Fruit fly (Drosophila melanogaster) whole organism, embryonic: ENCODE results near the gene armi.
A peak's percentile ranks its signal among the peaks of the same experiment; 100 is the strongest.

Experiments used
- Atf3 ChIP-seq: fragments of 200-800 bp; sonication (Bioruptor generic); optimal IDR thresholded peaks from 3 replicates; lab custom pipeline; 2016; ENCODE audit warnings: missing biosample characterization, missing genetic modification characterization
- Atf6 ChIP-seq: fragments of 200-800 bp; sonication (Bioruptor generic); IDR thresholded peaks from 2 replicates; pipeline ENCODE4 v1.3.6; 2022; ENCODE audit warnings: missing biosample characterization, missing genetic modification characterization
- C15 ChIP-seq: fragments of 200-800 bp; sonication (Bioruptor generic); IDR thresholded peaks from 3 replicates; pipeline ENCODE4 v1.3.6; 2022; ENCODE audit warnings: missing biosample characterization, missing genetic modification characterization
- CG1024 ChIP-seq: fragments of 200-800 bp; sonication (Bioruptor generic); IDR thresholded peaks from 2 replicates; pipeline ENCODE4 v1.3.6; 2022; ENCODE audit warnings: missing biosample characterization, missing genetic modification characterization
- CG10565 ChIP-seq: fragments of 200-800 bp; sonication (Bioruptor generic); optimal IDR thresholded peaks from 3 replicates; lab custom pipeline; 2016; ENCODE audit warnings: missing biosample characterization, mild to moderate bottlenecking, missing genetic modification characterization
- CG11504 ChIP-seq: fragments of 200-800 bp; sonication (Bioruptor generic); optimal IDR thresholded peaks from 3 replicates; lab custom pipeline; 2019; ENCODE audit warnings: missing biosample characterization, mild to moderate bottlenecking, missing genetic modification characterization, moderate library complexity
- CG12659 ChIP-seq: fragments of 200-800 bp; sonication (Bioruptor generic); optimal IDR thresholded peaks from 3 replicates; lab custom pipeline; 2017; ENCODE audit warnings: mild to moderate bottlenecking, missing biosample characterization, missing genetic modification reagents, missing genetic modification characterization
- CG13424 ChIP-seq: fragments of 200-800 bp; sonication (Bioruptor generic); optimal IDR thresholded peaks from 2 replicates; lab custom pipeline; 2019; ENCODE audit warnings: missing biosample characterization, mild to moderate bottlenecking, missing genetic modification characterization, moderate library complexity
- CG13624 ChIP-seq: fragments of 200-800 bp; sonication (Bioruptor generic); optimal IDR thresholded peaks from 2 replicates; lab custom pipeline; 2016; ENCODE audit warnings: missing biosample characterization, missing genetic modification characterization
- CG15696 ChIP-seq: fragments of 200-800 bp; sonication (Bioruptor generic); optimal IDR thresholded peaks from 2 replicates; lab custom pipeline; 2019; ENCODE audit warnings: missing biosample characterization, mild to moderate bottlenecking, missing genetic modification characterization, moderate library complexity
- CG16779 ChIP-seq: fragments of 200-800 bp; sonication (Bioruptor generic); IDR thresholded peaks from 2 replicates; pipeline ENCODE4 v1.3.6; 2022; ENCODE audit warnings: missing biosample characterization, missing genetic modification characterization
- CG17385 ChIP-seq: fragments of 200-800 bp; sonication (Bioruptor generic); optimal IDR thresholded peaks from 3 replicates; lab custom pipeline; 2018; ENCODE audit warnings: missing biosample characterization, mild to moderate bottlenecking, missing genetic modification characterization
- CG2202 ChIP-seq: fragments of 200-800 bp; sonication (Bioruptor generic); optimal IDR thresholded peaks from 2 replicates; lab custom pipeline; 2018; ENCODE audit warnings: missing biosample characterization, mild to moderate bottlenecking, missing genetic modification characterization
- CG30431 ChIP-seq: fragments of 200-800 bp; sonication (Bioruptor generic); optimal IDR thresholded peaks from 2 replicates; lab custom pipeline; 2017; ENCODE audit warnings: missing biosample characterization, missing genetic modification characterization
- CG32767 ChIP-seq: fragments of 200-800 bp; sonication (Bioruptor generic); IDR thresholded peaks from 2 replicates; pipeline ENCODE4 v1.3.6; 2022; ENCODE audit warnings: missing biosample characterization, missing genetic modification characterization
- CG34224 ChIP-seq: fragments of 200-800 bp; sonication (Bioruptor generic); IDR thresholded peaks from 3 replicates; pipeline ENCODE4 v1.3.6; 2022; ENCODE audit warnings: missing biosample characterization, missing genetic modification characterization; ENCODE audit not compliant: partially characterized antibody
- CG34376 ChIP-seq: fragments of 200-800 bp; sonication (Bioruptor generic); optimal IDR thresholded peaks from 2 replicates; lab custom pipeline; 2018; ENCODE audit warnings: missing biosample characterization, mild to moderate bottlenecking, missing genetic modification characterization
- CG4730 ChIP-seq: fragments of 200-800 bp; sonication (Bioruptor generic); IDR thresholded peaks from 2 replicates; pipeline ENCODE4 v1.3.6; 2022; ENCODE audit warnings: missing biosample characterization, missing genetic modification characterization
- CG6683 ChIP-seq: fragments of 200-800 bp; sonication (Bioruptor generic); optimal IDR thresholded peaks from 2 replicates; lab custom pipeline; 2017; ENCODE audit warnings: missing biosample characterization, mild to moderate bottlenecking, missing genetic modification characterization, missing genetic modification reagents
- CG7357 ChIP-seq: fragments of 200-800 bp; sonication (Bioruptor generic); IDR thresholded peaks from 3 replicates; pipeline ENCODE4 v1.3.6; 2022; ENCODE audit warnings: missing biosample characterization, missing genetic modification characterization
- CG8388 ChIP-seq: fragments of 200-800 bp; sonication (Bioruptor generic); optimal IDR thresholded peaks from 2 replicates; lab custom pipeline; 2019; ENCODE audit warnings: missing biosample characterization, mild to moderate bottlenecking, missing genetic modification characterization, moderate library complexity
- CG8478 ChIP-seq: fragments of >200 bp; optimal IDR thresholded peaks from 2 replicates; lab custom pipeline; 2018
- CG9609 ChIP-seq: fragments of 200-800 bp; sonication (Bioruptor generic); optimal IDR thresholded peaks from 3 replicates; lab custom pipeline; 2016; ENCODE audit warnings: missing biosample characterization, missing genetic modification characterization
- CG9876 ChIP-seq: fragments of 200-800 bp; sonication (Bioruptor generic); optimal IDR thresholded peaks from 2 replicates; lab custom pipeline; 2016; ENCODE audit warnings: missing biosample characterization, missing genetic modification characterization
- D19A ChIP-seq: fragments of 200-800 bp; optimal IDR thresholded peaks from 3 replicates; lab custom pipeline; 2019; ENCODE audit warnings: missing biosample characterization, mild to moderate bottlenecking, missing genetic modification characterization, moderate library complexity
- Deaf1 ChIP-seq: fragments of 200-800 bp; optimal IDR thresholded peaks from 3 replicates; lab custom pipeline; 2019; ENCODE audit warnings: missing biosample characterization, mild to moderate bottlenecking, missing genetic modification characterization, moderate library complexity
- Dll ChIP-seq: fragments of 200-800 bp; sonication (Bioruptor generic); IDR thresholded peaks from 4 replicates; pipeline ENCODE4 v1.3.6; 2022; ENCODE audit warnings: missing biosample characterization, missing genetic modification characterization; ENCODE audit not compliant: partially characterized antibody
- Fer3 ChIP-seq: fragments of 200-800 bp; sonication (Bioruptor generic); optimal IDR thresholded peaks from 2 replicates; lab custom pipeline; 2018; ENCODE audit warnings: missing biosample characterization, mild to moderate bottlenecking, missing genetic modification characterization, moderate library complexity
- HmgZ ChIP-seq: fragments of 200-800 bp; sonication (Bioruptor generic); optimal IDR thresholded peaks from 2 replicates; lab custom pipeline; 2018; ENCODE audit warnings: missing biosample characterization, mild to moderate bottlenecking, missing genetic modification characterization
- Lim3 ChIP-seq: fragments of 200-800 bp; sonication (Bioruptor generic); IDR thresholded peaks from 2 replicates; pipeline ENCODE4 v1.3.6; 2022; ENCODE audit warnings: missing biosample characterization, missing genetic modification characterization
- MBD-R2 ChIP-seq: fragments of 200-800 bp; sonication (Bioruptor generic); IDR thresholded peaks from 2 replicates; pipeline ENCODE4 v1.3.6; 2022; ENCODE audit warnings: missing biosample characterization, missing genetic modification characterization
- Opbp ChIP-seq: fragments of 200-800 bp; sonication (Bioruptor generic); IDR thresholded peaks from 3 replicates; pipeline ENCODE4 v1.3.6; 2022; ENCODE audit warnings: missing biosample characterization, missing genetic modification characterization; ENCODE audit not compliant: partially characterized antibody
- Sin3A ChIP-seq: fragments of >200 bp; optimal IDR thresholded peaks from 2 replicates; lab custom pipeline; 2018
- Xbp1 ChIP-seq: fragments of 200-800 bp; sonication (Bioruptor generic); optimal IDR thresholded peaks from 3 replicates; lab custom pipeline; 2016; ENCODE audit warnings: missing biosample characterization, mild to moderate bottlenecking, missing genetic modification characterization
- ara ChIP-seq: fragments of 200-800 bp; sonication (Bioruptor generic); IDR thresholded peaks from 2 replicates; pipeline ENCODE4 v1.3.6; 2022; ENCODE audit warnings: missing biosample characterization, missing genetic modification characterization
- cato ChIP-seq: fragments of 200-800 bp; sonication (Bioruptor generic); optimal IDR thresholded peaks from 2 replicates; lab custom pipeline; 2016; ENCODE audit warnings: missing biosample characterization, missing genetic modification characterization, borderline replicate concordance
- chinmo ChIP-seq: fragments of 200-800 bp; sonication (Bioruptor generic); IDR thresholded peaks from 4 replicates; pipeline ENCODE4 v1.3.6; 2022; ENCODE audit warnings: missing biosample characterization, missing genetic modification characterization; ENCODE audit not compliant: partially characterized antibody
- eyg ChIP-seq: fragments of 200-800 bp; sonication (Bioruptor generic); optimal IDR thresholded peaks from 3 replicates; lab custom pipeline; 2016; ENCODE audit warnings: missing biosample characterization, missing genetic modification characterization
- fd64A ChIP-seq: fragments of 200-800 bp; sonication (Bioruptor generic); optimal IDR thresholded peaks from 3 replicates; lab custom pipeline; 2018; ENCODE audit warnings: missing biosample characterization, mild to moderate bottlenecking, missing genetic modification characterization
- fru ChIP-seq: fragments of >200 bp; optimal IDR thresholded peaks from 2 replicates; lab custom pipeline; 2017
- gce ChIP-seq: fragments of 200-800 bp; sonication (Bioruptor generic); IDR thresholded peaks from 3 replicates; pipeline ENCODE4 v1.3.6; 2022; ENCODE audit warnings: missing biosample characterization, missing genetic modification characterization
- grn ChIP-seq: fragments of 200-800 bp; sonication (Bioruptor generic); optimal IDR thresholded peaks from 3 replicates; lab custom pipeline; 2017; ENCODE audit warnings: missing biosample characterization, missing genetic modification characterization
- jumu ChIP-seq: fragments of 200-800 bp; sonication (Bioruptor generic); optimal IDR thresholded peaks from 3 replicates; lab custom pipeline; 2016; ENCODE audit warnings: missing biosample characterization, missing genetic modification characterization
- kay ChIP-seq: fragments of 200-800 bp; sonication (Bioruptor generic); optimal IDR thresholded peaks from 2 replicates; lab custom pipeline; 2016; ENCODE audit warnings: missing biosample characterization, missing genetic modification characterization
- ken ChIP-seq: fragments of 200-800 bp; sonication (Bioruptor generic); IDR thresholded peaks from 3 replicates; pipeline ENCODE4 v1.3.6; 2022; ENCODE audit warnings: missing biosample characterization, missing genetic modification characterization
- lab ChIP-seq: fragments of 200-800 bp; sonication (Bioruptor generic); optimal IDR thresholded peaks from 3 replicates; lab custom pipeline; 2017; ENCODE audit warnings: missing biosample characterization, missing genetic modification characterization, mild to moderate bottlenecking, moderate library complexity, missing genetic modification reagents
- nerfin-2 ChIP-seq: fragments of 200-800 bp; sonication (Bioruptor generic); IDR thresholded peaks from 2 replicates; pipeline ENCODE4 v1.3.6; 2022; ENCODE audit warnings: missing biosample characterization, missing genetic modification characterization; ENCODE audit not compliant: partially characterized antibody
- pan ChIP-seq, 4 experiments: fragments of >200 bp in 3 of 4; fragments of 200-800 bp in 1 of 4; sonication (Bioruptor generic) in 1 of 4; optimal IDR thresholded peaks in 3 of 4; IDR thresholded peaks in 1 of 4; 2 replicates each; pipeline versions ENCODE4 v1.3.6 to Lab custom; 2017 to 2022; ENCODE audit warnings: missing biosample characterization in 2 of 4, missing genetic modification characterization in 2 of 4, mixed read lengths in 1 of 4
- sens ChIP-seq: fragments of 200-800 bp; sonication (Bioruptor generic); peaks from one replicate; lab custom pipeline; 2016; ENCODE audit warnings: missing biosample characterization, missing genetic modification characterization
- zen ChIP-seq: fragments of 200-800 bp; sonication (Bioruptor generic); optimal IDR thresholded peaks from 3 replicates; lab custom pipeline; 2018; ENCODE audit warnings: missing biosample characterization, mild to moderate bottlenecking, missing genetic modification characterization, moderate library complexity

The armi gene

DNA sequence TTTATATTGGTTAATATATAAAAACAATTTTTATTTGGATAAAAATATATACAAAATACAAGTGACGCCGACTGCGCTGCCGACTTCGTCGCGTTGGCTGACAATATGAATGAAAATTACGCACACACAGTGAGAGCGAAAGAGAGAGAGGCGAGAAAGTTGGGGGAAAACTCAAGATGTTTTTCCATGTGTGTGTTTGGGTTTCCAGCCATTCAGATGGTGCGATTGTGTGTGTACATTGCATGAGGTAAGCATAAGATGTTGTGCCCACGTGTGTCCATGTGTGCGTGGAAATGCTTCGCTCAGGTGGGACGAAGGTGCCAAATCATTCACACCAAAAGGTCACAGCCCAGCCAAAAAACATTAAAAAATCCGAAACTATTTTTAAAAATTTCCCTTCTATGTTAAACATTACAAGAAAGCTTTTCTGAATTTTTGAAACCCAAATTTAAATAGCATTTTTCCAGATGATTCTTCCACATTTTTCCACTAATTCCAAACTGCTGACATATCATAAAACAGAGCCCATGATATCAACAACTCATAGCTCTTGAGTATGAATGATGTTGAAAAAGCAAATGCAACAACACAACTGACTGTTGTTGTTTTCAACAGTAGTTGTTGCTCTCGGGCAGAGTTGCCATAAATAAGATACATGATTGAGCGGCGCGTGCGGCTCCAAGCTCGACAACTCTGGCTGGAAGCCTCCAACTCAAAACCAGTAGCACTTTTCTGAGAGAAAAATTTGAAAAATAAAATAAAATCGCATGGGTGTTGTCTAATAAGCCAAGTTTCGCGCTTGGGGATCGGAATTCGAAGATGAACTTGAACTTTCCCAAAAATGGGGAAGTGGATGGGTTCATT is 41.5 kb upstream of the armi start (continued):
- no peak for TF ChIP-seq zen (tag; lab: Kevin White, UChicago)
- TF ChIP-seq CG9609 (GFP tag; lab: Kevin White, UChicago): peak; percentile 0
- no peak for TF ChIP-seq pan (optimal IDR thresholded peaks at IDR 0.05; lab: Kevin White, UChicago)
- TF ChIP-seq pan (GFP tag; optimal IDR thresholded peaks at IDR 0.05 in 1 of 2, IDR thresholded peaks at IDR 0.05 in 1 of 2): no peak
- TF ChIP-seq Dll: no peak
- no peak for TF ChIP-seq Deaf1 (tag; lab: Kevin White, UChicago)
- no peak for TF ChIP-seq cato (GFP tag; lab: Kevin White, UChicago)
- no peak for TF ChIP-seq CG8388
- no peak for TF ChIP-seq CG10565 (GFP tag; lab: Kevin White, UChicago)
- TF ChIP-seq Xbp1: peak; percentile 10
- TF ChIP-seq gce: no peak
- TF ChIP-seq Atf3 (GFP tag; lab: Kevin White, UChicago): no peak
- TF ChIP-seq CG16779 (GFP tag; lab: Robert Waterston, UW): no peak
- TF ChIP-seq HmgZ (tag; lab: Kevin White, UChicago): no peak
- no peak for TF ChIP-seq jumu
- TF ChIP-seq nerfin-2 (GFP tag; lab: Robert Waterston, UW): no peak
- TF ChIP-seq CG7357 (GFP tag; lab: Robert Waterston, UW): no peak
- TF ChIP-seq ken (GFP tag; lab: Robert Waterston, UW): 0 out of 3 replicates have a peak, but pooled peaks have one; percentile 22
- TF ChIP-seq CG32767 (GFP tag; lab: Robert Waterston, UW): no peak
- no peak for TF ChIP-seq C15 (GFP tag; lab: Robert Waterston, UW)
- TF ChIP-seq CG17385 (GFP tag; lab: Kevin White, UChicago): peak; percentile 14
- TF ChIP-seq Fer3 (tag; lab: Kevin White, UChicago): no peak
- TF ChIP-seq CG34376: no peak
- TF ChIP-seq lab (GFP tag; lab: Kevin White, UChicago): no peak
- no peak for TF ChIP-seq Atf6
- no peak for TF ChIP-seq CG9876 (GFP tag; lab: Kevin White, UChicago)
- TF ChIP-seq MBD-R2 (GFP tag; lab: Robert Waterston, UW): peak; percentile 8; the same call in 1 of the 2 replicates
- TF ChIP-seq CG12659 (GFP tag; lab: Kevin White, UChicago): no peak
- no peak for TF ChIP-seq fru (lab: Kevin White, UChicago)
- 0 out of 3 replicates have a peak, but pooled peaks have one; percentile 19 for TF ChIP-seq Opbp (GFP tag; lab: Robert Waterston, UW)
- no peak for TF ChIP-seq CG8478
- TF ChIP-seq grn (GFP tag; lab: Kevin White, UChicago): no peak
- TF ChIP-seq ara (GFP tag; lab: Robert Waterston, UW): no peak
- no peak for TF ChIP-seq Lim3 (GFP tag; lab: Robert Waterston, UW)
- TF ChIP-seq Sin3A (lab: Kevin White, UChicago): no peak
- TF ChIP-seq eyg (GFP tag; lab: Kevin White, UChicago): no peak
- no peak for TF ChIP-seq kay (GFP tag; lab: Kevin White, UChicago)
- no peak for TF ChIP-seq CG6683 (GFP tag; lab: Kevin White, UChicago)
- no peak for TF ChIP-seq CG34224 (GFP tag; lab: Robert Waterston, UW)
- no peak for TF ChIP-seq fd64A (GFP tag; lab: Kevin White, UChicago)
- no peak for TF ChIP-seq chinmo (GFP tag; lab: Robert Waterston, UW)
- peak; percentile 76 for TF ChIP-seq sens
- no peak for TF ChIP-seq CG30431 (GFP tag; lab: Kevin White, UChicago)
- TF ChIP-seq CG1024 (GFP tag; lab: Robert Waterston, UW): no peak
- no peak for TF ChIP-seq D19A
- no peak for TF ChIP-seq CG11504
- no peak for TF ChIP-seq CG15696
- TF ChIP-seq CG13624: no peak
- TF ChIP-seq CG2202: no peak
- TF ChIP-seq CG13424 (tag; lab: Kevin White, UChicago): no peak
- TF ChIP-seq CG4730 (GFP tag; lab: Robert Waterston, UW): no peak
